Worm (Caenorhabditis elegans): ENCODE measurements around the gene hsp-3.

Gene hsp-3

DNA sequence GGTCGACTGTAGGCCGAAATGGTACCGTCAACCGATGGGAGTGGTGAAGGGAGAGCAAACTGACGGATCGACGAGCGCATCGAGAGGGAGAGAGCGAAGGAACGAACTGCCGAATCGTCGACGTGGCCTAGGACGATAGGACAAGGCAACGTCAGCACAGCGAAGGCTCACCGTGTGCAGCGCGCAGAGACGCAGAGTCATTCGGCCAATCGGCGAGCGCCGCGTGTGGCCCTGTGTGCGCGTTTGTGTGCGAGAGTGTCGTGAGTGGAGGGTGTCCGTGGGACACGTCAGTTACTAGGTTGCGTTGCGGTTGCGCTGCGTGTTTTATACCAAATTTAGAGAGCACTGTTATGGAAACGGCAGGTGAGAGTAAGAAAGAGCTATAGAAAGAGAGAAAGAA, at the start of gene hsp-3:
TSS of gene hsp-3 (minus strand) at position 158 of the 400 bp plus-strand sequence.
- peak; percentile 16 for TF ChIP-seq dao-5 (tag; optimal IDR thresholded peaks at IDR 0.05)
- TF ChIP-seq W03F9.2 (tag; optimal IDR thresholded peaks at IDR 0.05), result peak; percentile 31
- TF ChIP-seq him-1 (tag; optimal IDR thresholded peaks at IDR 0.05), result peak; percentile 82

DNA sequence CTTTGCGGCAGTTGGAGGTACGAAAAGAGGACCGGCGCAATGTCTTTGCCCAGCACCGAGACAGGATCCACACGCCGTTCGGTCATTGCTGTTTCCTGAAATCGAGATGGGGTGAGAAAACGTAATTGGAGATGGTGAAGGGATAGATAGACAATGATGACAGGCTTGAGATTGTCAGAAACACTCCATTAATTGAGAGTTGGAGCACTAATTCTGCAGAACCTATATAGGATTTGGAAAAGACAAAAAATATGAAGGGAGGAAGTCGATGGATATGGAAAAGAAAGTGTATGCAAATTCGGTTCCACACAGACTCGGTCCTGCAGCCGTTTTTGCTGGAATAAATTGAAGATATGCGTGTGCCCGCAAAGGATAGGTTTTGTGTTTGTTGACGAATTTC, 46.3 kb upstream of the hsp-3 start, which contains the start of gene Y72A10A.1:
TSS of gene Y72A10A.1 (minus strand) at position 101 of the 400 bp plus-strand sequence.
- no peak for TF ChIP-seq dao-5 (tag; optimal IDR thresholded peaks at IDR 0.05)
- no peak for TF ChIP-seq him-1 (tag; optimal IDR thresholded peaks at IDR 0.05)
- TF ChIP-seq W03F9.2 (tag; optimal IDR thresholded peaks at IDR 0.05), result no peak

DNA sequence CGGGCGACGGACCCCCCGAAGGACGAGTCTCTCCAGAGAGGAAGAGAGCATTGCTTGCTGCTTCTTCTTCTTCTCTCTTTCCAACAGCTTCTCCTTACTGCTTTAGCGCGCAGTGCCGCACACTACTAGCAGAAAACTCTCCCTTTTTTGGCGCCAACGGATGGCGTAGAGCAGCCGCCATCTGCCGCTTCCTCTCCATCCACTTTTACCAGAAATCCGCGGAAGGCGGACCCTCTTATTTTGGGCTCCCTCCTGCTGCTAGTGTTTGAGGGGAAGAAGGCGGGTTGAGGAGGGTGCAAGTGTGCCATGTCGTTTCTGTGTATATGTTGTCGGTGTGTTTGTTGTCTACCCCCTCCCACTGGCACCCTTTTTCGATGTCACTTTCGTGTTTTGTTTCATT, 42.5 kb upstream of the hsp-3 start:
- TF ChIP-seq him-1 (tag; optimal IDR thresholded peaks at IDR 0.05), result no peak

DNA sequence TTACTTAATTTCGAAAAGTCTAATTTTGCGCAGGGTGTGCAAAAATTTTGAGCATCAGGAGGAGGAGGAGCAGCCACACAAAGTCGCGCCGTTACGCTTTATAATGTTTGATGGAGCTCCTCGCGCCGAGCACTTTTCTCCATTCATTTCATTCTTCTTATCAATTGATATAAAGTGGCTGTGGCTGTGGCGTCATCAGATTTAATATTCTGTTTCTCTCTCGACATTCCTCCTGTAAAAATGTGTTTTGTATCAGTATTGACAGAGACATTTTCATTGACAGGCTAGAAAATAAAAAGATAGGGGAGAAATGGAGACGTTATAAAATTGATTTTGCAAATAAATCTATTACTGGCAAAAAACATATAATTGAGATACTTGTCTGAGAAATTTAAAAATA, 37.4 kb upstream of the hsp-3 start:
- TF ChIP-seq W03F9.2 (tag; optimal IDR thresholded peaks at IDR 0.05) (no peak), dao-5 (tag; optimal IDR thresholded peaks at IDR 0.05) (no peak)

- TF ChIP-seq him-1 (tag; optimal IDR thresholded peaks at IDR 0.05), result no peak
- no peak for TF ChIP-seq W03F9.2 (tag; optimal IDR thresholded peaks at IDR 0.05)
- TF ChIP-seq dao-5 (tag; optimal IDR thresholded peaks at IDR 0.05), result no peak
Observed at ce11 chrX:6128773-6129172, 36.8 kb upstream of the hsp-3 start.

- no peak for TF ChIP-seq dao-5 (tag; optimal IDR thresholded peaks at IDR 0.05)
- peak; percentile 54 for TF ChIP-seq him-1 (tag; optimal IDR thresholded peaks at IDR 0.05)
- no peak for TF ChIP-seq W03F9.2 (tag; optimal IDR thresholded peaks at IDR 0.05)
Observed at ce11 chrX:6128225-6128686, 36.3 kb upstream of the hsp-3 start, which contains the start of gene C15H9.9. Gene C15H9.9 (minus strand): TSS chrX:6128275.

- TF ChIP-seq him-1 (tag; optimal IDR thresholded peaks at IDR 0.05) (no peak), dao-5 (tag; optimal IDR thresholded peaks at IDR 0.05) (no peak), W03F9.2 (tag; optimal IDR thresholded peaks at IDR 0.05) (no peak)
Observed at ce11 chrX:6122026-6122425, 30.1 kb upstream of the hsp-3 start, which contains the start of gene nnt-1. Gene nnt-1 (plus strand): TSS chrX:6122311.

ce11 chrX:6121279-6121678, 29.4 kb upstream of the hsp-3 start:
- TF ChIP-seq him-1 (tag; optimal IDR thresholded peaks at IDR 0.05), result no peak
- no peak for TF ChIP-seq W03F9.2 (tag; optimal IDR thresholded peaks at IDR 0.05)
- no peak for TF ChIP-seq dao-5 (tag; optimal IDR thresholded peaks at IDR 0.05)

- TF ChIP-seq him-1 (tag; optimal IDR thresholded peaks at IDR 0.05) (no peak), dao-5 (tag; optimal IDR thresholded peaks at IDR 0.05) (no peak), W03F9.2 (tag; optimal IDR thresholded peaks at IDR 0.05) (no peak)
Observed at ce11 chrX:6118086-6118825, 26.3 kb upstream of the hsp-3 start, which contains the start of gene C15H9.2. Gene C15H9.2 (plus strand): TSS chrX:6118526.

ce11 chrX:6115502-6115901, 23.6 kb upstream of the hsp-3 start, which contains the start of gene C15H9.3:
Gene C15H9.3 (plus strand): TSS chrX:6115802.
- TF ChIP-seq dao-5 (tag; optimal IDR thresholded peaks at IDR 0.05) (no peak), W03F9.2 (tag; optimal IDR thresholded peaks at IDR 0.05) (no peak), him-1 (tag; optimal IDR thresholded peaks at IDR 0.05) (no peak)

DNA sequence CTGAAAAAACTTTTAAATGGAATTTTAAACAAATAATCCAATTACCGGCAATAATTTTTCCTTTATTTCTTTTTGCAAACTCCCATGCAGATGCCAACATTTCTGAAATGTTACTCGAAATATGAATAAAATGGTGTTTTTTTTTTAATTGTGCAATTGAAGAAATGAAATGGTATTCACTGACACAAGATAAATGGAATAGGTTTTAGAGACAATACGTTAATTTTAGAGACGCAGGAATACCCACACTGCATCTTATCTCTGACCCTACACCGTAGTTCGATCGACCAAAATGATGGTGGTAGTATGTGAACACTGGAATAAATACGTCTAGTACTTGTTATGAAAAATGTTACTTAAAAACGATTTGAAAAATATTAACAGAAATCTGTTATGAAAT, 20.9 kb upstream of the hsp-3 start, which contains the start of gene prx-3:
TSS of gene prx-3 (minus strand) at position 101 of the 400 bp plus-strand sequence.
- TF ChIP-seq him-1 (tag; optimal IDR thresholded peaks at IDR 0.05) (no peak), W03F9.2 (tag; optimal IDR thresholded peaks at IDR 0.05) (no peak), dao-5 (tag; optimal IDR thresholded peaks at IDR 0.05) (no peak)

- TF ChIP-seq him-1 (tag; optimal IDR thresholded peaks at IDR 0.05), result no peak
- no peak for TF ChIP-seq W03F9.2 (tag; optimal IDR thresholded peaks at IDR 0.05)
- TF ChIP-seq dao-5 (tag; optimal IDR thresholded peaks at IDR 0.05), result no peak
Observed at ce11 chrX:6109288-6109770, 17.4 kb upstream of the hsp-3 start, which contains the start of gene kynu-1. Gene kynu-1 (minus strand): TSS chrX:6109338.

DNA sequence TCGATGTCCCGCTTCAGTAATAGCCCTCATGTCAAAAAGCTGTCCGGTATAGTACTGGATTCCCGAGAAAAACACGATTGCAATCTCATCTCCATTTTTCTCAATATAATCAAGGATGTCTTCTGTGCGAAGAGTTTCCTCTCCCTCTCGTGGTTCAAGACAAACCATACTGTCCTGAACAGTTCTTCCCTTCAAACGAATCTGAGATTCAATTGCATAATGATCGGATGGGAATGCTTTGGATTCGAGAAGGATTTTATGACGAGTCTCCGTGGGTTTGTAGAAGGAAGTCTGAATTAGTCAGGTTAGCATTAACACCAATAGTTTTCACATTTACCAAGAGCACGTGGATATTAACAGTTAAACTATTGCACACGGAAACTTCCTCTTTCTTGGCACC, 16.0 kb upstream of the hsp-3 start:
- TF ChIP-seq W03F9.2 (tag; optimal IDR thresholded peaks at IDR 0.05) (no peak), him-1 (tag; optimal IDR thresholded peaks at IDR 0.05) (no peak), dao-5 (tag; optimal IDR thresholded peaks at IDR 0.05) (no peak)

- TF ChIP-seq W03F9.2 (tag; optimal IDR thresholded peaks at IDR 0.05) (no peak), dao-5 (tag; optimal IDR thresholded peaks at IDR 0.05) (no peak), him-1 (tag; optimal IDR thresholded peaks at IDR 0.05) (no peak)
Observed at ce11 chrX:6103297-6103696, 11.4 kb upstream of the hsp-3 start, which contains the start of gene C15H9.11. Gene C15H9.11 (minus strand): TSS chrX:6103397.

Data from whole organism, L4/young adult.